Fruit fly (Drosophila melanogaster) whole organism, embryonic: ENCODE results near the gene CG12279.

Experiments
- Antp ChIP-seq: fragments of 200-800 bp; sonication (Bioruptor generic); optimal IDR thresholded peaks from 3 replicates; lab custom pipeline; 2016; ENCODE audit warnings: missing biosample characterization, missing genetic modification characterization
- Atf6 ChIP-seq: fragments of 200-800 bp; sonication (Bioruptor generic); IDR thresholded peaks from 2 replicates; pipeline ENCODE4 v1.3.6; 2022; ENCODE audit warnings: missing biosample characterization, missing genetic modification characterization
- Awh ChIP-seq: fragments of 200-800 bp; sonication (Bioruptor generic); IDR thresholded peaks from 2 replicates; pipeline ENCODE4, ENCODE4 v1.3.6; 2022; ENCODE audit warnings: missing biosample characterization, missing genetic modification characterization
- CG10147 ChIP-seq: fragments of 200-800 bp; sonication (Bioruptor generic); optimal IDR thresholded peaks from 2 replicates; lab custom pipeline; 2019; ENCODE audit warnings: missing biosample characterization, mild to moderate bottlenecking, missing genetic modification characterization, moderate library complexity
- CG14441 ChIP-seq: fragments of 200-800 bp; sonication (Bioruptor generic); IDR thresholded peaks from 2 replicates; pipeline ENCODE4 v1.3.6; 2022; ENCODE audit warnings: missing biosample characterization, missing genetic modification characterization
- CG16813 ChIP-seq: fragments of 200-800 bp; sonication (Bioruptor generic); IDR thresholded peaks from 3 replicates; pipeline ENCODE4 v1.3.6; 2022; ENCODE audit warnings: missing biosample characterization, missing genetic modification characterization; ENCODE audit not compliant: partially characterized antibody
- CG17829 ChIP-seq: fragments of 200-800 bp; optimal IDR thresholded peaks from 2 replicates; lab custom pipeline; 2019; ENCODE audit warnings: missing biosample characterization, mild to moderate bottlenecking, missing genetic modification characterization, moderate library complexity
- CG2120 ChIP-seq: fragments of 200-800 bp; sonication (Bioruptor generic); optimal IDR thresholded peaks from 3 replicates; lab custom pipeline; 2016; ENCODE audit warnings: missing biosample characterization, missing genetic modification characterization
- CG30403 ChIP-seq: fragments of 200-800 bp; sonication (Bioruptor generic); optimal IDR thresholded peaks from 3 replicates; lab custom pipeline; 2016; ENCODE audit warnings: missing biosample characterization, missing genetic modification characterization
- CG6175 ChIP-seq: fragments of 200-800 bp; sonication (Bioruptor generic); IDR thresholded peaks from 3 replicates; pipeline ENCODE4 v1.3.6; 2022; ENCODE audit warnings: missing biosample characterization, missing genetic modification characterization
- CG6689 ChIP-seq: fragments of 200-800 bp; sonication (Bioruptor generic); IDR thresholded peaks from 2 replicates; pipeline ENCODE4 v1.3.6; 2022; ENCODE audit warnings: missing biosample characterization, missing genetic modification characterization
- CG7556 ChIP-seq: fragments of 200-800 bp; sonication (Bioruptor generic); optimal IDR thresholded peaks from 2 replicates; lab custom pipeline; 2017; ENCODE audit warnings: missing biosample characterization, mild to moderate bottlenecking, missing genetic modification characterization
- E2f2 ChIP-seq: fragments of 200-800 bp; sonication (Bioruptor generic); IDR thresholded peaks from 2 replicates; pipeline ENCODE4 v1.3.6; 2022; ENCODE audit warnings: missing biosample characterization, missing genetic modification characterization
- Fer3 ChIP-seq: fragments of 200-800 bp; sonication (Bioruptor generic); optimal IDR thresholded peaks from 2 replicates; lab custom pipeline; 2018; ENCODE audit warnings: missing biosample characterization, mild to moderate bottlenecking, missing genetic modification characterization, moderate library complexity
- HLH3B ChIP-seq: fragments of 200-800 bp; sonication (Bioruptor generic); IDR thresholded peaks from 2 replicates; pipeline ENCODE4 v1.3.6; 2022; ENCODE audit warnings: missing biosample characterization, missing genetic modification characterization
- HmgD ChIP-seq: fragments of 200-800 bp; sonication (Bioruptor generic); optimal IDR thresholded peaks from 3 replicates; lab custom pipeline; 2016; ENCODE audit warnings: missing biosample characterization, missing genetic modification characterization
- Hmr ChIP-seq: fragments of 200-800 bp; sonication (Bioruptor generic); optimal IDR thresholded peaks from 3 replicates; lab custom pipeline; 2017; ENCODE audit warnings: mild to moderate bottlenecking, missing biosample characterization, missing genetic modification reagents, missing genetic modification characterization
- Hr3 ChIP-seq: fragments of 200-800 bp; sonication (Bioruptor generic); optimal IDR thresholded peaks from 3 replicates; lab custom pipeline; 2016; ENCODE audit warnings: missing biosample characterization, missing genetic modification characterization
- NFAT ChIP-seq: fragments of 200-800 bp; sonication (Bioruptor generic); IDR thresholded peaks from 2 replicates; pipeline ENCODE4 v1.3.6; 2022; ENCODE audit warnings: missing biosample characterization, missing genetic modification characterization
- Scr ChIP-seq: fragments of 200-800 bp; sonication (Bioruptor generic); IDR thresholded peaks from 2 replicates; pipeline ENCODE4 v1.3.6; 2022; ENCODE audit warnings: missing biosample characterization, missing genetic modification characterization; ENCODE audit not compliant: partially characterized antibody
- Xbp1 ChIP-seq: fragments of 200-800 bp; sonication (Bioruptor generic); optimal IDR thresholded peaks from 3 replicates; lab custom pipeline; 2016; ENCODE audit warnings: missing biosample characterization, mild to moderate bottlenecking, missing genetic modification characterization
- al ChIP-seq: fragments of 200-800 bp; sonication (Bioruptor generic); IDR thresholded peaks from 2 replicates; pipeline ENCODE4 v1.3.6; 2022; ENCODE audit warnings: missing biosample characterization, missing genetic modification characterization
- cg ChIP-seq: fragments of 200-800 bp; sonication (Bioruptor generic); optimal IDR thresholded peaks from 3 replicates; lab custom pipeline; 2019; ENCODE audit warnings: missing biosample characterization, mild to moderate bottlenecking, missing genetic modification characterization, moderate library complexity
- crc ChIP-seq: fragments of 200-800 bp; sonication (Bioruptor generic); optimal IDR thresholded peaks from 2 replicates; lab custom pipeline; 2016; ENCODE audit warnings: missing biosample characterization, missing genetic modification characterization
- crp ChIP-seq, 2 experiments: fragments of 200-800 bp; sonication (Bioruptor generic); optimal IDR thresholded peaks; 2 replicates in 1 of 2; 3 replicates in 1 of 2; lab custom pipeline; 2017; ENCODE audit warnings: missing biosample characterization in 2 of 2, missing genetic modification characterization in 2 of 2, mild to moderate bottlenecking in 1 of 2, moderate library complexity in 1 of 2
- cwo ChIP-seq: fragments of 200-800 bp; sonication (Bioruptor generic); optimal IDR thresholded peaks from 3 replicates; lab custom pipeline; 2017; ENCODE audit warnings: missing biosample characterization, missing genetic modification characterization, mild to moderate bottlenecking, moderate library complexity, missing genetic modification reagents
- dysf ChIP-seq: fragments of 200-800 bp; sonication (Bioruptor generic); IDR thresholded peaks from 3 replicates; pipeline ENCODE4 v1.3.6; 2022; ENCODE audit warnings: missing biosample characterization, missing genetic modification characterization
- gce ChIP-seq: fragments of 200-800 bp; sonication (Bioruptor generic); IDR thresholded peaks from 3 replicates; pipeline ENCODE4 v1.3.6; 2022; ENCODE audit warnings: missing biosample characterization, missing genetic modification characterization
- grn ChIP-seq: fragments of 200-800 bp; sonication (Bioruptor generic); optimal IDR thresholded peaks from 3 replicates; lab custom pipeline; 2017; ENCODE audit warnings: missing biosample characterization, missing genetic modification characterization
- hkb ChIP-seq, 2 experiments: fragments of 200-800 bp in 1 of 2; fragments of >200 bp in 1 of 2; sonication (Bioruptor generic) in 1 of 2; IDR thresholded peaks in 1 of 2; optimal IDR thresholded peaks in 1 of 2; 2 replicates each; pipeline versions ENCODE4 v1.3.6 to Lab custom; 2017 to 2022; ENCODE audit warnings: missing biosample characterization in 1 of 2, missing genetic modification characterization in 1 of 2
- kni ChIP-seq: fragments of 200-800 bp; sonication (Bioruptor generic); optimal IDR thresholded peaks from 3 replicates; lab custom pipeline; 2017; ENCODE audit warnings: mild to moderate bottlenecking, missing biosample characterization, missing genetic modification reagents, missing genetic modification characterization
- nau ChIP-seq: fragments of 200-800 bp; sonication (Bioruptor generic); optimal IDR thresholded peaks from 3 replicates; lab custom pipeline; 2017; ENCODE audit warnings: missing biosample characterization, mild to moderate bottlenecking, missing genetic modification characterization, missing genetic modification reagents
- rib ChIP-seq: fragments of 200-800 bp; sonication (Bioruptor generic); IDR thresholded peaks from 2 replicates; pipeline ENCODE4 v1.3.6; 2022; ENCODE audit warnings: missing biosample characterization, missing genetic modification characterization
- ro ChIP-seq: fragments of 200-800 bp; sonication (Bioruptor generic); IDR thresholded peaks from 2 replicates; pipeline ENCODE4 v1.3.6; 2022; ENCODE audit warnings: missing biosample characterization, missing genetic modification characterization
- row ChIP-seq: fragments of 200-800 bp; sonication (Bioruptor generic); IDR thresholded peaks from 3 replicates; pipeline ENCODE4 v1.3.6; 2022; ENCODE audit warnings: missing biosample characterization, missing genetic modification characterization
- seq ChIP-seq: fragments of 200-800 bp; sonication (Bioruptor generic); IDR thresholded peaks from 2 replicates; pipeline ENCODE4 v1.3.6; 2022; ENCODE audit warnings: missing biosample characterization, missing genetic modification characterization
- sqz ChIP-seq: fragments of 200-800 bp; sonication (Bioruptor generic); optimal IDR thresholded peaks from 3 replicates; lab custom pipeline; 2018; ENCODE audit warnings: missing biosample characterization, mild to moderate bottlenecking, missing genetic modification characterization
- toy ChIP-seq: fragments of 200-800 bp; sonication (Bioruptor generic); IDR thresholded peaks from 2 replicates; pipeline ENCODE4 v1.3.6; 2022; ENCODE audit warnings: missing biosample characterization, missing genetic modification characterization
- vfl ChIP-seq: fragments of 200-800 bp; sonication (Bioruptor generic); optimal IDR thresholded peaks from 2 replicates; lab custom pipeline; 2016; ENCODE audit warnings: missing biosample characterization, missing genetic modification characterization
- wdn ChIP-seq: fragments of 200-800 bp; sonication (Bioruptor generic); IDR thresholded peaks from 2 replicates; pipeline ENCODE4 v1.3.6; 2022; ENCODE audit warnings: missing biosample characterization, missing genetic modification characterization
- zf30C ChIP-seq: fragments of 200-800 bp; sonication (Bioruptor generic); optimal IDR thresholded peaks from 3 replicates; lab custom pipeline; 2018; ENCODE audit warnings: missing biosample characterization, mild to moderate bottlenecking, missing genetic modification characterization

Gene CG12279

DNA sequence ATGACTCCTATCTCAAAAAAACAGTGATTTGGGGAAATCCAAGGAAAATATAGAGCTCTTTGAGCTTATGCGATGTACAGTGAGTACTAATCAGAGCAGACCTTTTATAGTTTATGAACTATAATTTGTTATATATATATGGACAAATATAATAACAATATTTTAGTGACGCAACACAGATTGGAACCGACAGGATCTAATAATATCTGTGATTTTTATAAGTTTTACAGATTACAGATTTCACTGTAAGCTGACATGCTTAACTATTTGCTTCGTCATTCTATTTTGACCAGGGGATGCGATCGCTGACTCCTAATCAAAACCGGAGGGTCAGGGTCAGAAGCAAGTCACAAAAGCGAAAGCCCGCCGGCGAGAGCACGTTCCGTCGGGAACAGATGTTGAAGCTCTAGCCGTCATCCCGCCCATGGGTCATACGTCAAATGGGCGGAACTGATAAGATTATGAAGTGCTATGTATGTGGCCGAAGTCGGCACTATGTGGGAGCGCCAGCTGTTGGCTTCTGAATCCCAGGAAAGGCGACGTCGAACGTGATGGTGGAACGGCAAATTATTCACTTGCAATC is 30.8 kb upstream of the CG12279 start, which contains the start of gene Gnmt (continued):
- TF ChIP-seq toy (GFP tag; lab: Robert Waterston, UW) (no peak), Antp (GFP tag; lab: Kevin White, UChicago) (no peak), gce (GFP tag; lab: Robert Waterston, UW) (no peak), E2f2 (no peak), Hmr (peak; percentile 21), row (GFP tag; lab: Robert Waterston, UW) (peak; percentile 52; the same call in 2 of the 3 replicates), crc (no peak), cwo (GFP tag; lab: Kevin White, UChicago) (peak; percentile 86), NFAT (no peak), crp (GFP tag; optimal IDR thresholded peaks at IDR 0.05; lab: Kevin White, UChicago) (no peak), ro (GFP tag; lab: Robert Waterston, UW) (no peak), kni (GFP tag; lab: Kevin White, UChicago) (no peak), Scr (no peak), Hr3 (GFP tag; lab: Kevin White, UChicago) (no peak), al (no peak), CG6689 (0 out of 2 replicates have a peak, but pooled peaks have one; percentile 14), grn (GFP tag; lab: Kevin White, UChicago) (no peak), CG6175 (GFP tag; lab: Robert Waterston, UW) (no peak), CG14441 (GFP tag; lab: Robert Waterston, UW) (no peak), CG30403 (GFP tag; lab: Kevin White, UChicago) (peak; percentile 11), vfl (GFP tag; lab: Kevin White, UChicago) (no peak), CG7556 (GFP tag; lab: Kevin White, UChicago) (no peak), hkb (optimal IDR thresholded peaks at IDR 0.05; lab: Kevin White, UChicago) (no peak), hkb (GFP tag; IDR thresholded peaks at IDR 0.05; lab: Robert Waterston, UW) (0 out of 2 replicates have a peak, but pooled peaks have one; percentile 9), zf30C (no peak), Fer3 (tag; lab: Kevin White, UChicago) (peak; percentile 40), CG10147 (GFP tag; lab: Kevin White, UChicago) (no peak), seq (GFP tag; lab: Robert Waterston, UW) (0 out of 2 replicates have a peak, but pooled peaks have one; percentile 20), wdn (GFP tag; lab: Robert Waterston, UW) (no peak), HLH3B (no peak), CG2120 (peak; percentile 16), dysf (GFP tag; lab: Robert Waterston, UW) (peak; percentile 10; the same call in 1 of the 3 replicates), sqz (GFP tag; lab: Kevin White, UChicago) (no peak), cg (GFP tag; lab: Kevin White, UChicago) (no peak), nau (GFP tag; lab: Kevin White, UChicago) (no peak), CG17829 (tag; lab: Kevin White, UChicago) (no peak), rib (GFP tag; lab: Robert Waterston, UW) (no peak), Atf6 (no peak), Awh (GFP tag; lab: Robert Waterston, UW) (0 out of 2 replicates have a peak, but pooled peaks have one; percentile 7), CG16813 (GFP tag; lab: Robert Waterston, UW) (no peak), Xbp1 (GFP tag; lab: Kevin White, UChicago) (peak; percentile 4), HmgD (GFP tag; lab: Kevin White, UChicago) (no peak)
- TF ChIP-seq, all 482 proteins: peak for 32
